Worm (Caenorhabditis elegans) whole organism, L3 larva: ENCODE data around the gene srt-56.
A peak's percentile ranks its signal among the peaks of the same experiment; 100 is the strongest.

Source experiments
- R02D3.7 ChIP-seq: fragments of 150-350 bp; optimal IDR thresholded peaks from 2 replicates; lab custom pipeline; 2014; ENCODE audit warnings: missing biosample characterization, missing genetic modification characterization
- ZK546.5 ChIP-seq: sonication (generic microtip); optimal IDR thresholded peaks from 2 replicates; lab custom pipeline; 2017; ENCODE audit warnings: missing biosample characterization, missing genetic modification characterization
- ceh-16 ChIP-seq: sonication (generic microtip); optimal IDR thresholded peaks from 2 replicates; lab custom pipeline; 2017; ENCODE audit warnings: missing biosample characterization, missing genetic modification characterization
- ceh-28 ChIP-seq: fragments of 150-350 bp; optimal IDR thresholded peaks from 2 replicates; lab custom pipeline; 2014; ENCODE audit warnings: missing biosample characterization, missing genetic modification reagents, missing genetic modification characterization
- ceh-9 ChIP-seq: sonication (generic microtip); optimal IDR thresholded peaks from 2 replicates; lab custom pipeline; 2018; ENCODE audit warnings: missing biosample characterization, missing genetic modification characterization
- egl-27 ChIP-seq: sonication (generic microtip); optimal IDR thresholded peaks from 4 replicates; lab custom pipeline; 2017; ENCODE audit warnings: missing biosample characterization, missing genetic modification reagents, missing genetic modification characterization
- egl-5 ChIP-seq: fragments of 150-350 bp; optimal IDR thresholded peaks from 2 replicates; lab custom pipeline; 2017; ENCODE audit warnings: missing biosample characterization, missing genetic modification reagents, missing genetic modification characterization, inconsistent platforms
- elt-1 ChIP-seq: fragments of 150-350 bp; optimal IDR thresholded peaks from 2 replicates; lab custom pipeline; 2014; ENCODE audit warnings: missing biosample characterization, missing genetic modification characterization
- elt-2 ChIP-seq: sonication (generic microtip); optimal IDR thresholded peaks from 2 replicates; lab custom pipeline; 2016; ENCODE audit warnings: missing genetic modification reagents, mild to moderate bottlenecking, missing genetic modification characterization, missing compliant biosample characterization
- eor-1 ChIP-seq, 2 experiments: fragments of 150-350 bp; optimal IDR thresholded peaks; 2 replicates each; lab custom pipeline; 2014 to 2018; ENCODE audit warnings: missing biosample characterization in 2 of 2, missing genetic modification characterization in 2 of 2
- fkh-10 ChIP-seq: sonication (generic microtip); optimal IDR thresholded peaks from 2 replicates; lab custom pipeline; 2017; ENCODE audit warnings: missing biosample characterization, missing genetic modification reagents, missing genetic modification characterization
- fkh-2 ChIP-seq: fragments of 150-350 bp; optimal IDR thresholded peaks from 2 replicates; lab custom pipeline; 2014; ENCODE audit warnings: missing biosample characterization, missing genetic modification reagents, missing genetic modification characterization
- fos-1 ChIP-seq: fragments of 150-350 bp; optimal IDR thresholded peaks from 2 replicates; lab custom pipeline; 2014; ENCODE audit warnings: missing biosample characterization, missing genetic modification characterization
- hmg-11 ChIP-seq: sonication (generic microtip); optimal IDR thresholded peaks from 2 replicates; lab custom pipeline; 2016; ENCODE audit warnings: missing genetic modification characterization, missing compliant biosample characterization
- jun-1 ChIP-seq: fragments of 150-350 bp; optimal IDR thresholded peaks from 2 replicates; lab custom pipeline; 2014; ENCODE audit warnings: missing biosample characterization, missing genetic modification reagents, missing genetic modification characterization
- lin-15B ChIP-seq: fragments of 150-350 bp; optimal IDR thresholded peaks from 2 replicates; lab custom pipeline; 2014; ENCODE audit warnings: missing biosample characterization, missing genetic modification characterization
- lin-39 ChIP-seq: fragments of 150-350 bp; optimal IDR thresholded peaks from 2 replicates; lab custom pipeline; 2018; ENCODE audit warnings: missing biosample characterization, missing genetic modification reagents, missing genetic modification characterization
- mdl-1 ChIP-seq: fragments of 150-350 bp; optimal IDR thresholded peaks from 2 replicates; lab custom pipeline; 2014; ENCODE audit warnings: missing biosample characterization, missing genetic modification characterization
- mml-1 ChIP-seq: fragments of 150-350 bp; sonication (generic microtip); optimal IDR thresholded peaks from 3 replicates; lab custom pipeline; 2014; ENCODE audit warnings: missing biosample characterization, missing genetic modification characterization
- nhr-12 ChIP-seq: fragments of 150-350 bp; optimal IDR thresholded peaks from 2 replicates; lab custom pipeline; 2014; ENCODE audit warnings: missing biosample characterization, missing genetic modification characterization
- nhr-23 ChIP-seq: fragments of 150-350 bp; optimal IDR thresholded peaks from 2 replicates; lab custom pipeline; 2014; ENCODE audit warnings: missing biosample characterization, missing genetic modification reagents, missing genetic modification characterization
- nhr-25 ChIP-seq: sonication (generic microtip); optimal IDR thresholded peaks from 2 replicates; lab custom pipeline; 2017; ENCODE audit warnings: missing biosample characterization, missing genetic modification characterization
- nhr-28 ChIP-seq: fragments of 150-350 bp; optimal IDR thresholded peaks from 2 replicates; lab custom pipeline; 2014; ENCODE audit warnings: missing biosample characterization, missing genetic modification characterization
- nhr-43 ChIP-seq: sonication (generic microtip); optimal IDR thresholded peaks from 2 replicates; lab custom pipeline; 2016; ENCODE audit warnings: mild to moderate bottlenecking, missing genetic modification characterization, missing compliant biosample characterization; ENCODE audit not compliant: poor library complexity, severe bottlenecking
- nhr-76 ChIP-seq: fragments of 150-350 bp; sonication (generic microtip); optimal IDR thresholded peaks from 5 replicates; lab custom pipeline; 2014; ENCODE audit warnings: missing biosample characterization, missing genetic modification characterization
- nhr-77 ChIP-seq: fragments of 150-350 bp; optimal IDR thresholded peaks from 2 replicates; lab custom pipeline; 2014; ENCODE audit warnings: missing biosample characterization, missing genetic modification characterization
- pqm-1 ChIP-seq: fragments of 150-350 bp; optimal IDR thresholded peaks from 2 replicates; lab custom pipeline; 2017; ENCODE audit warnings: missing biosample characterization, missing genetic modification characterization, inconsistent platforms
- sea-2 ChIP-seq: fragments of 150-350 bp; sonication (generic microtip); optimal IDR thresholded peaks from 4 replicates; lab custom pipeline; 2014; ENCODE audit warnings: missing biosample characterization, missing genetic modification reagents, missing genetic modification characterization
- snpc-4 ChIP-seq: fragments of 150-350 bp; optimal IDR thresholded peaks from 2 replicates; lab custom pipeline; 2014; ENCODE audit warnings: missing biosample characterization, missing genetic modification characterization
- tbx-2 ChIP-seq: sonication (generic microtip); optimal IDR thresholded peaks from 2 replicates; lab custom pipeline; 2016; ENCODE audit warnings: mild to moderate bottlenecking, missing genetic modification characterization, missing compliant biosample characterization
- unc-39 ChIP-seq: sonication (generic microtip); optimal IDR thresholded peaks from 4 replicates; lab custom pipeline; 2017; ENCODE audit warnings: missing biosample characterization, missing genetic modification characterization
- unc-62 ChIP-seq: fragments of 150-350 bp; sonication (generic microtip); optimal IDR thresholded peaks from 4 replicates; lab custom pipeline; 2014; ENCODE audit warnings: missing biosample characterization, missing genetic modification reagents, missing genetic modification characterization
- zag-1 ChIP-seq: fragments of 150-350 bp; optimal IDR thresholded peaks from 2 replicates; lab custom pipeline; 2014; ENCODE audit warnings: missing biosample characterization, missing genetic modification characterization
- ztf-4 ChIP-seq: fragments of 150-350 bp; optimal IDR thresholded peaks from 2 replicates; lab custom pipeline; 2014; ENCODE audit warnings: missing biosample characterization, missing genetic modification characterization

srt-56 gene

ce11 chrV:3122403-3122802 is 760 bp upstream of the srt-56 start:
- TF ChIP-seq lin-15B (tag; lab: Kevin White, UChicago), result no peak

- peak; percentile 19 for TF ChIP-seq pqm-1
- peak; percentile 47 for TF ChIP-seq elt-2
- no peak for TF ChIP-seq R02D3.7 (tag; lab: Kevin White, UChicago)
- no peak for TF ChIP-seq ZK546.5
- TF ChIP-seq lin-39 (tag; lab: Kevin White, UChicago), result no peak
- TF ChIP-seq, all 47 proteins: peak for 2
Measured at ce11 chrV:3119185-3119584, 2.5 kb downstream of the srt-56 start.

DNA sequence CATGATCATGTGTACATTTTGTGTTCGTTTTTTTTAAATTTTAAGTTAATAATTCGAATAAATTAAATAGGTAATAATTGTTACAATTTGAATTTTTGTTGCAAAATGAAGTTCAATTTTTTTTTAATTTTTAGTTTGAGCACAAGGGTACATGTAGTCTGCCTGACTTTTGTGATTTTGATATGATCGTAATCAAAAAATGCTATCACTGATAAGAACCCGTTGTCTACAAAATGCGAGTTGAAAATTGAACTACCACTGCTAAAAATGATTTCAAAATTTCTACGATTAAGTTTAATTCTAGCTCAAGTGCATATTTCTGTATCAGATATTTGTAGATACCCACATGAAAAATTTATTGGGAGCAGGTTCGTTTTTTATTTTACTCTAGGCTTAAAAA is 3.5 kb downstream of the srt-56 start, which contains the start of gene clec-210:
Gene clec-210, plus strand, starts transcription at position 211 of the 400 bp plus-strand sequence.
- TF ChIP-seq sea-2 (GFP tag; lab: Kevin White, UChicago), result no peak
- TF ChIP-seq pqm-1, result peak; percentile 42
- TF ChIP-seq elt-2, result peak; percentile 55

- TF ChIP-seq zag-1 (tag; lab: Kevin White, UChicago) (no peak), nhr-28 (tag; lab: Kevin White, UChicago) (no peak), nhr-12 (tag; lab: Kevin White, UChicago) (no peak), egl-27 (tag; lab: Kevin White, UChicago) (no peak), eor-1 (tag; optimal IDR thresholded peaks at IDR 0.05; lab: Kevin White, UChicago) (no peak), lin-15B (tag; lab: Kevin White, UChicago) (no peak), mml-1 (no peak), ceh-16 (tag; lab: Kevin White, UChicago) (no peak), lin-39 (tag; lab: Kevin White, UChicago) (no peak), egl-5 (tag; lab: Kevin White, UChicago) (no peak), elt-1 (tag; lab: Kevin White, UChicago) (no peak), mdl-1 (tag; lab: Kevin White, UChicago) (no peak), jun-1 (tag; lab: Kevin White, UChicago) (no peak), hmg-11 (tag; lab: Kevin White, UChicago) (no peak), nhr-23 (no peak), unc-62 (GFP tag; lab: Kevin White, UChicago) (no peak), fos-1 (tag; lab: Kevin White, UChicago) (no peak), unc-39 (no peak)
Measured at ce11 chrV:3114973-3115372, 6.7 kb downstream of the srt-56 start, which contains the start of gene Y73C8C.3. TSS of gene Y73C8C.3 (plus strand) at chrV:3115273.

DNA sequence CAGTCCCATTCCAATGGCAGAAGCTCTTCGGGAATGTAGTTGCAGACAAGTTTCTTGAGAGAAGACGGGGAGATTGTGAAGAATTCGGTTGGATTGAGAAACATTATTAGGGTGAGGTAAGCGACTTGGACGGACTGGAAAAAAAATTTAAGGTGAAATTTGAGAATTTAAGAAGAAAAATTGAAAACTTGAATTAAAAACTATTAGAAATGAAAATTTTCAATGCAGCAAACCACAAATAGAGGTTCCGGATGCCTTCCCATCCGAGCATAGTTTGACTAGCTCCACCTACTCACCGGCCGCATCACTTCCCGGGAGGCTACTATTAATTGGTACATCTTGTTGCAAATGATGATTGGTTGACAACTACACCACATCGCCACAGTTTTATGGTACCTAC is 7.9 kb downstream of the srt-56 start, which contains the start of gene Y73C8C.8:
Gene Y73C8C.8, minus strand, starts transcription at position 101 of the 400 bp plus-strand sequence.
- TF ChIP-seq snpc-4 (tag; lab: Kevin White, UChicago) (no peak), ztf-4 (tag; lab: Kevin White, UChicago) (no peak), nhr-43 (tag; lab: Kevin White, UChicago) (no peak), lin-39 (tag; lab: Kevin White, UChicago) (no peak), ceh-9 (no peak), ceh-28 (no peak), nhr-77 (tag; lab: Kevin White, UChicago) (no peak), fos-1 (tag; lab: Kevin White, UChicago) (no peak), fkh-10 (no peak), mml-1 (no peak), nhr-25 (tag; lab: Kevin White, UChicago) (no peak), fkh-2 (no peak), elt-1 (tag; lab: Kevin White, UChicago) (no peak), egl-27 (tag; lab: Kevin White, UChicago) (no peak), jun-1 (tag; lab: Kevin White, UChicago) (no peak), tbx-2 (tag; lab: Kevin White, UChicago) (no peak), pqm-1 (no peak), zag-1 (tag; lab: Kevin White, UChicago) (no peak)

DNA sequence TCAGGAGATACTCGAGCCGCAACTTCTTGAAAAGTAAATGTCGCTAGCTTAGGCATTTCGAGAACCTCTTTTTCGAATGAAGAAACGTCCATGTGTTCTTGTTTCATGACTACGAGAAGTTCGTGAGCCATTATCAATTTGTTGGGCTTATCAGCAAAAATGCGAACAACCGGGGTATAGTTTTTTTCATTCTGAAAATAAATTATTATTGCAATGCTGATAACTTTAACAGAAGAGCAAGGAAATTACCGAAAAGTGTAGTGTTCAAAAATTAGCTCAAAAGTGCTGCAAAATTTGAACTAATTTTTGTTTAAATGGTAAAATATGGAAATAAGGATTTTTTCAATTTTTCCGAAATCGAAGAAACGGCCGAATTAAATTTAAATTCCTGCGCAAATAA is 9.4 kb downstream of the srt-56 start:
- TF ChIP-seq nhr-25 (tag; lab: Kevin White, UChicago) (no peak), mml-1 (no peak), nhr-76 (tag; lab: Kevin White, UChicago) (no peak), ztf-4 (tag; lab: Kevin White, UChicago) (no peak), elt-2 (peak; percentile 17), R02D3.7 (tag; lab: Kevin White, UChicago) (no peak), nhr-77 (tag; lab: Kevin White, UChicago) (no peak)
